Worm (Caenorhabditis elegans): Measurements from ENCODE around the gene fip-7.

- TF ChIP-seq snpc-4 (tag; optimal IDR thresholded peaks at IDR 0.05) (no peak), aly-2 (tag; optimal IDR thresholded peaks at IDR 0.05) (no peak), unc-62 (GFP tag; optimal IDR thresholded peaks at IDR 0.05 in 1 of 2) (no peak), unc-62 (tag; optimal IDR thresholded peaks at IDR 0.05) (no peak), ceh-82 (tag; optimal IDR thresholded peaks at IDR 0.05) (no peak), mdl-1 (tag; optimal IDR thresholded peaks at IDR 0.05) (no peak), ceh-62 (tag; optimal IDR thresholded peaks at IDR 0.05) (no peak), pha-4 (GFP tag; IDR thresholded peaks at IDR 0.05) (no peak), pha-4 (tag; optimal IDR thresholded peaks at IDR 0.05) (no peak), snpc-1.2 (GFP tag; IDR thresholded peaks at IDR 0.05) (no peak)
These were observed 17.8 kb downstream of the fip-7 start for ce11 chrIV:16643782-16644181.
